Fruit fly (Drosophila melanogaster): ENCODE measurements around the gene CG33668.
"Not testable (repeated sequence)": the region's sequence is repeated elsewhere in the genome, so short reads cannot be mapped to it uniquely, and the experiment has no call there.

DNA sequence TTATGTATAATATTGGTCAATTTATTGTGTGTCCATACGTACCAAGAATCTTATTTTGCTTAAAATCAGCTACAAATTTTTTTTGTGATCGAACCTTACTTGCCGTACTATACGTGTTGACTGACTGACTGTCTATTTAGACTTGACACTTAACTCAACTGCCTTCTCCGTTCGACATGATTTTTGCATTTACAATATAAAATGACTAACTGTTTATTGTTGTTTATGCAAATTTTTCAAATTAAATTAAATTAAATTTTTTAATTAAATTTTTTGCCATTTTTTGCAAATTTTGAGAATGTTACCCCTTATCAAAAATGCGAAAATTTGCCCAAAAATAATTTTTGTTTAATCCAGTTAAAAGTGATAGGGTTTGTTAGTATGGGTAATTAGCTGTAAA is 19.2 kb downstream of the CG33668 start, which contains the start of gene CG33669:
- TF ChIP-seq CG8632 (GFP tag; optimal IDR thresholded peaks at IDR 0.05); dac (GFP tag; optimal IDR thresholded peaks at IDR 0.05); CG1621 (tag; optimal IDR thresholded peaks at IDR 0.05); fd85E (GFP tag; optimal IDR thresholded peaks at IDR 0.05); CG32006 (GFP tag; optimal IDR thresholded peaks at IDR 0.05); Ets96B (tag; optimal IDR thresholded peaks at IDR 0.05); CG11902 (GFP tag; optimal IDR thresholded peaks at IDR 0.05); pdm3 (GFP tag; optimal IDR thresholded peaks at IDR 0.05); CG3032 (tag; optimal IDR thresholded peaks at IDR 0.05); Hr39 (GFP tag; optimal IDR thresholded peaks at IDR 0.05); achi (GFP tag; optimal IDR thresholded peaks at IDR 0.05); Lpt (GFP tag; optimal IDR thresholded peaks at IDR 0.05); OdsH (GFP tag; optimal IDR thresholded peaks at IDR 0.05): not testable (repeated sequence)
